Worm (Caenorhabditis elegans): Measurements from ENCODE around the gene lst-5.

- TF ChIP-seq elt-3 (tag; optimal IDR thresholded peaks at IDR 0.05) (no peak), ztf-4 (tag; optimal IDR thresholded peaks at IDR 0.05) (no peak), snpc-4 (tag; optimal IDR thresholded peaks at IDR 0.05) (no peak), blmp-1 (tag; optimal IDR thresholded peaks at IDR 0.05; ENCODE audit: insufficient read depth) (no peak), F13H6.1 (tag; optimal IDR thresholded peaks at IDR 0.05) (no peak), ztf-11 (tag; optimal IDR thresholded peaks at IDR 0.05) (no peak), ceh-82 (tag; optimal IDR thresholded peaks at IDR 0.05) (no peak), mdl-1 (tag; optimal IDR thresholded peaks at IDR 0.05) (no peak), fos-1 (tag; optimal IDR thresholded peaks at IDR 0.05) (no peak)
Observed at ce11 chrII:7060791-7061190, 38.1 kb downstream of the lst-5 start.
